Fruit fly (Drosophila melanogaster): ENCODE data around the gene CheA84a.
A peak's percentile ranks its signal among the peaks of the same experiment; 100 is the strongest.

The CheA84a gene

dm6 chr3R:8212594-8212993, 8.0 kb upstream of the CheA84a start:
- no peak for TF ChIP-seq dl (GFP tag; optimal IDR thresholded peaks at IDR 0.05; ENCODE audit: insufficient read depth in 1 of 2, partially characterized antibody in 2 of 2)
- TF ChIP-seq rgr (GFP tag; optimal IDR thresholded peaks at IDR 0.05) = no peak
- peak; percentile 53 for TF ChIP-seq sv (GFP tag; optimal IDR thresholded peaks at IDR 0.05)
- TF ChIP-seq CrebA (GFP tag; optimal IDR thresholded peaks at IDR 0.05; ENCODE audit: borderline replicate concordance) = no peak

DNA sequence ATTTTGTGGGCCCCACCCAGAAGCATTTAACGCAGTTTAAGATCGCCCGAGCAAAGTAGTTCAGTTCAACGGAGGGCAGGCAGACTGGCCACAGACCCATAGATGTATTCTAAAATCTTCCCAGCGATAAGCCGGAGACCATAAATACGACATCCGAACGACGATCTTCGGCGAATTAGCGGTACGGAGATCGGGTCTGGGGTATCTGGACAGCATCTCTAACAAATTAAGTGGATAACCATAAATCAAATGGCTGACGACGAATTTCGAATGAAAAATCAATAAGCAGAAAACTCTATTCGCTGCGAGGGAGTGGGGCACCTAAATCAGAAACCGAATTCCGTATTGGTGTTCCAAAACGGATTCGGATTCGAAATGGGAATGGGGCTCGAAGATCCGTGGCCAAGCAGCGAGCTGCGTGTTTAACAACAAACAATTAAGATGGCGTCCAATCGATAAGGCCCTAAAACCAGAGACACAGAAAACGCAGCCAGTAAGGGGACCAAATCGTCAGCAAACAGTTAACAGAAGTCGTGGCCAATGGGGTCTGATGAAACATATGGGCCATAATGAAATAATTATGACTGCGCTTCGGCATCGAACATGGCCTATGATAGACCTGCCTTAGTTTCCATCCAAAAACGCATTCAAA, 6.3 kb upstream of the CheA84a start:
- TF ChIP-seq br (GFP tag; optimal IDR thresholded peaks at IDR 0.05) (no peak), lola (GFP tag; optimal IDR thresholded peaks at IDR 0.05) (no peak), N (GFP tag; optimal IDR thresholded peaks at IDR 0.05) (no peak), sage (GFP tag; optimal IDR thresholded peaks at IDR 0.05) (no peak), sv (GFP tag; optimal IDR thresholded peaks at IDR 0.05) (no peak), pan (optimal IDR thresholded peaks at IDR 0.05) (no peak), Hr78 (GFP tag; optimal IDR thresholded peaks at IDR 0.05) (no peak), h (GFP tag; optimal IDR thresholded peaks at IDR 0.05) (no peak), CG9705 (GFP tag; optimal IDR thresholded peaks at IDR 0.05) (no peak)

DNA sequence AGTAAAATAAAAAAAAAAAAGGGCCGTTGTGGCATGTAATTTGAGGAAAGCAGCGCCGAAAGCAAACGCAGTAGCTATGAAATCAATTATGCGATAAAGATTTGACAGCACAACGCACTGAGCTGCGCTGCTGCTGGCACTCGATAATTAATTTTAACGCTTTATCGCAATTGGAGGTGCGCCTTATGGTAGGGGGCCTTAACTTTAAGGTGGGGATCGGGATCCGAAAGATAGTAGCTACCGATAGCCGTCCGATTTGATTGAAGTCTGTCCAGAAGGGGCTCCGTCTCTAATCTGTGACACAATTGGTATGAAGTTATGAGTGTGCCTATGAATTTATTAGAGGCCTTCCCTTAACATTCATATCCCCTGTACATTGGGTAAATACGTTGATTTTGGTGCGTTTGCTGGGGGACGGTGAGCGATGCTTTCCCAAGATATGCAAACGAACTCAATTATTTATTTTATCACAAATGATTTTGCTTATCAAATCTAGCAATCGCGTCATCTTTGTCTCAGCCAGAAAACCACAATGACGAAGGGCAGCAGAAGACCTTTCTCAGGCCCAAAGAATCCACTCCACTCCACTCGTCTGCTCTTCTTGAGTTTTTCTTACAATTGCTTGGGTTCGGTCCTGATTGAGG, 3.9 kb upstream of the CheA84a start:
- TF ChIP-seq br (GFP tag; optimal IDR thresholded peaks at IDR 0.05) (peak; percentile 21), Rel (GFP tag; optimal IDR thresholded peaks at IDR 0.05) (no peak), Rel (tag; optimal IDR thresholded peaks at IDR 0.05) (peak; percentile 36), Hr78 (GFP tag; optimal IDR thresholded peaks at IDR 0.05) (no peak), h (GFP tag; optimal IDR thresholded peaks at IDR 0.05) (peak; percentile 56), jim (GFP tag; optimal IDR thresholded peaks at IDR 0.05) (no peak)

DNA sequence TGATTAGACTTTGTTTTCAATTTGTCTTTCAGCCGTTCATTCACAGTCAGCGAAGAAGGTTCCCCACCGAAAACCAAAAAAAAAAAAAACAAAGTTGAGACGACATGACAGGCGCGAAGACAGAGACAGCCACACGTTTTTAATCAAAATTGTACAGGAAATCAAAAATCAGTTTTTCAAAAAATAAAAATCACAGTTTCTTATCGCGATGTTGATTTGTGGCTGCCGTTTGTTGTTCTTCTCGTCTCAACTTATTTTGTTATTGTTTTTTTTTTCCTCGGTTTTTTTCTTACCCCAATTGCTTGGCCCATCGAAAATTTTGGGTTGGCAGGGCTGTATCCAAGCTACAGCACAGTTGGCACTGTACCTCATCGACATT, 2.6 kb upstream of the CheA84a start:
- TF ChIP-seq Dfd (GFP tag; optimal IDR thresholded peaks at IDR 0.05) (no peak), Hr78 (GFP tag; optimal IDR thresholded peaks at IDR 0.05) (no peak), Mio (GFP tag; optimal IDR thresholded peaks at IDR 0.05) (no peak), fru (GFP tag; optimal IDR thresholded peaks at IDR 0.05) (no peak), lola (GFP tag; optimal IDR thresholded peaks at IDR 0.05) (no peak), jim (GFP tag; optimal IDR thresholded peaks at IDR 0.05) (no peak), dsf (GFP tag; optimal IDR thresholded peaks at IDR 0.05; ENCODE audit: borderline replicate concordance) (no peak), Dif (GFP tag; optimal IDR thresholded peaks at IDR 0.05; ENCODE audit: partially characterized antibody) (no peak), HLH106 (tag; optimal IDR thresholded peaks at IDR 0.05) (no peak), sage (GFP tag; optimal IDR thresholded peaks at IDR 0.05) (no peak), rgr (GFP tag; optimal IDR thresholded peaks at IDR 0.05) (no peak), Vsx2 (GFP tag; optimal IDR thresholded peaks at IDR 0.05; ENCODE audit: partially characterized antibody) (no peak), Hnf4 (GFP tag; optimal IDR thresholded peaks at IDR 0.05) (no peak), tai (GFP tag; optimal IDR thresholded peaks at IDR 0.05) (no peak), woc (GFP tag; optimal IDR thresholded peaks at IDR 0.05) (no peak), ey (GFP tag; optimal IDR thresholded peaks at IDR 0.05) (no peak), dmrt93B (GFP tag; optimal IDR thresholded peaks at IDR 0.05) (no peak), h (GFP tag; optimal IDR thresholded peaks at IDR 0.05) (no peak), CG32264 (GFP tag; optimal IDR thresholded peaks at IDR 0.05) (no peak), dl (GFP tag; optimal IDR thresholded peaks at IDR 0.05; ENCODE audit: insufficient read depth in 1 of 2, partially characterized antibody in 2 of 2) (no peak)

dm6 chr3R:8206628-8207275, 2.1 kb upstream of the CheA84a start:
- TF ChIP-seq HLH106 (tag; optimal IDR thresholded peaks at IDR 0.05) (peak; percentile 41), tai (GFP tag; optimal IDR thresholded peaks at IDR 0.05) (no peak), Vsx2 (GFP tag; optimal IDR thresholded peaks at IDR 0.05; ENCODE audit: partially characterized antibody) (no peak), br (GFP tag; optimal IDR thresholded peaks at IDR 0.05) (peak; percentile 18), sage (GFP tag; optimal IDR thresholded peaks at IDR 0.05) (no peak), Dif (GFP tag; optimal IDR thresholded peaks at IDR 0.05; ENCODE audit: partially characterized antibody) (no peak), usp (GFP tag; optimal IDR thresholded peaks at IDR 0.05) (no peak), Abd-B (GFP tag; optimal IDR thresholded peaks at IDR 0.05) (no peak), dl (GFP tag; optimal IDR thresholded peaks at IDR 0.05; ENCODE audit: insufficient read depth in 1 of 2, partially characterized antibody in 2 of 2) (no peak), dmrt93B (GFP tag; optimal IDR thresholded peaks at IDR 0.05) (no peak), OdsH (GFP tag; optimal IDR thresholded peaks at IDR 0.05) (peak; percentile 70), psq (GFP tag; optimal IDR thresholded peaks at IDR 0.05) (peak; percentile 49), h (GFP tag; optimal IDR thresholded peaks at IDR 0.05) (peak; percentile 71), Rel (GFP tag; optimal IDR thresholded peaks at IDR 0.05) (no peak), Rel (tag; optimal IDR thresholded peaks at IDR 0.05) (no peak), lola (GFP tag; optimal IDR thresholded peaks at IDR 0.05) (no peak), ey (GFP tag; optimal IDR thresholded peaks at IDR 0.05) (peak; percentile 59), Myc (optimal IDR thresholded peaks at IDR 0.05) (no peak), Hnf4 (GFP tag; optimal IDR thresholded peaks at IDR 0.05) (peak; percentile 27), dsf (GFP tag; optimal IDR thresholded peaks at IDR 0.05; ENCODE audit: borderline replicate concordance) (no peak), N (GFP tag; optimal IDR thresholded peaks at IDR 0.05) (no peak), Jra (GFP tag; optimal IDR thresholded peaks at IDR 0.05) (no peak), CG32264 (GFP tag; optimal IDR thresholded peaks at IDR 0.05) (no peak), sv (GFP tag; optimal IDR thresholded peaks at IDR 0.05) (no peak), rgr (GFP tag; optimal IDR thresholded peaks at IDR 0.05) (peak; percentile 52), CG9705 (GFP tag; optimal IDR thresholded peaks at IDR 0.05) (no peak), Hr83 (GFP tag; optimal IDR thresholded peaks at IDR 0.05; ENCODE audit: poor library complexity, severe bottlenecking) (no peak), Sp1 (GFP tag; optimal IDR thresholded peaks at IDR 0.05) (peak; percentile 31), pan (optimal IDR thresholded peaks at IDR 0.05) (no peak)

All from whole organism, wandering third instar larva.